Worm (Caenorhabditis elegans) whole organism, L3 larva: Measurements from ENCODE around the gene clik-1.

Experiments used
- mdl-1 ChIP-seq: fragments of 150-350 bp; optimal IDR thresholded peaks from 2 replicates; lab custom pipeline; 2014; ENCODE audit warnings: missing biosample characterization, missing genetic modification characterization
- nhr-76 ChIP-seq: fragments of 150-350 bp; sonication (generic microtip); optimal IDR thresholded peaks from 5 replicates; lab custom pipeline; 2014; ENCODE audit warnings: missing biosample characterization, missing genetic modification characterization

DNA sequence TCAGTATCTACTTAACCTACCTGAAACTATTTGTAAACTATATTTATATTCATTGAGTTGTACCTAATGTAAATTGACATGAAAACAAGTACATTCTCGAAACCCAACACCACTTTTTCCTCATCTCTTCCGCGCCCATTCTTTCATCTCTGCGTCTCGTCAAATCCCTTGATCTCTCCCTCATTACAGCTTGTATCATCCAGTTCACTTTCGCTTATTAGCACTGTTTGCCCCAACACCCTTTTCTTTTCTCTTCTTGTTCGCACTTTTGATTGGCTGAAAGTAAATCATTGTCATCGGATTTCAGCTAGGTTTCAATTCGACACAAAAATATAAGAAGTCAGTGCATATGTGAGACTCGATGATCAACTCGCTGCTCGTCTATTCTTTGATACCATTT is 23.8 kb downstream of the clik-1 start, which contains the start of gene T25F10.3:
- TF ChIP-seq mdl-1 (tag; lab: Kevin White, UChicago), result no peak
- TF ChIP-seq nhr-76 (tag; lab: Kevin White, UChicago), result no peak
